Worm (Caenorhabditis elegans) whole organism, L3 larva: Measurements from ENCODE around the gene C49A9.6.

Source experiments
- ZK546.5 ChIP-seq: sonication (generic microtip); optimal IDR thresholded peaks from 2 replicates; lab custom pipeline; 2017; ENCODE audit warnings: missing biosample characterization, missing genetic modification characterization
- ceh-16 ChIP-seq: sonication (generic microtip); optimal IDR thresholded peaks from 2 replicates; lab custom pipeline; 2017; ENCODE audit warnings: missing biosample characterization, missing genetic modification characterization
- ceh-28 ChIP-seq: fragments of 150-350 bp; optimal IDR thresholded peaks from 2 replicates; lab custom pipeline; 2014; ENCODE audit warnings: missing biosample characterization, missing genetic modification reagents, missing genetic modification characterization
- daf-12 ChIP-seq: fragments of 150-350 bp; optimal IDR thresholded peaks from 2 replicates; lab custom pipeline; 2014; ENCODE audit warnings: missing biosample characterization, missing genetic modification reagents, missing genetic modification characterization
- elt-2 ChIP-seq: sonication (generic microtip); optimal IDR thresholded peaks from 2 replicates; lab custom pipeline; 2016; ENCODE audit warnings: missing genetic modification reagents, mild to moderate bottlenecking, missing genetic modification characterization, missing compliant biosample characterization
- fkh-10 ChIP-seq: sonication (generic microtip); optimal IDR thresholded peaks from 2 replicates; lab custom pipeline; 2017; ENCODE audit warnings: missing biosample characterization, missing genetic modification reagents, missing genetic modification characterization
- fkh-2 ChIP-seq: fragments of 150-350 bp; optimal IDR thresholded peaks from 2 replicates; lab custom pipeline; 2014; ENCODE audit warnings: missing biosample characterization, missing genetic modification reagents, missing genetic modification characterization
- jun-1 ChIP-seq: fragments of 150-350 bp; optimal IDR thresholded peaks from 2 replicates; lab custom pipeline; 2014; ENCODE audit warnings: missing biosample characterization, missing genetic modification reagents, missing genetic modification characterization
- lin-15B ChIP-seq: fragments of 150-350 bp; optimal IDR thresholded peaks from 2 replicates; lab custom pipeline; 2014; ENCODE audit warnings: missing biosample characterization, missing genetic modification characterization
- mdl-1 ChIP-seq: fragments of 150-350 bp; optimal IDR thresholded peaks from 2 replicates; lab custom pipeline; 2014; ENCODE audit warnings: missing biosample characterization, missing genetic modification characterization
- mml-1 ChIP-seq: fragments of 150-350 bp; sonication (generic microtip); optimal IDR thresholded peaks from 3 replicates; lab custom pipeline; 2014; ENCODE audit warnings: missing biosample characterization, missing genetic modification characterization
- nhr-11 ChIP-seq: fragments of 150-350 bp; optimal IDR thresholded peaks from 2 replicates; lab custom pipeline; 2014; ENCODE audit warnings: missing biosample characterization, missing genetic modification characterization
- nhr-12 ChIP-seq: fragments of 150-350 bp; optimal IDR thresholded peaks from 2 replicates; lab custom pipeline; 2014; ENCODE audit warnings: missing biosample characterization, missing genetic modification characterization
- nhr-25 ChIP-seq: sonication (generic microtip); optimal IDR thresholded peaks from 2 replicates; lab custom pipeline; 2017; ENCODE audit warnings: missing biosample characterization, missing genetic modification characterization
- nhr-28 ChIP-seq: fragments of 150-350 bp; optimal IDR thresholded peaks from 2 replicates; lab custom pipeline; 2014; ENCODE audit warnings: missing biosample characterization, missing genetic modification characterization
- nhr-77 ChIP-seq: fragments of 150-350 bp; optimal IDR thresholded peaks from 2 replicates; lab custom pipeline; 2014; ENCODE audit warnings: missing biosample characterization, missing genetic modification characterization
- pha-4 ChIP-seq: fragments of 150-350 bp; optimal IDR thresholded peaks from 2 replicates; lab custom pipeline; 2014; ENCODE audit warnings: missing biosample characterization, missing genetic modification reagents, missing genetic modification characterization
- pqm-1 ChIP-seq: fragments of 150-350 bp; optimal IDR thresholded peaks from 2 replicates; lab custom pipeline; 2017; ENCODE audit warnings: missing biosample characterization, missing genetic modification characterization, inconsistent platforms
- sea-2 ChIP-seq: fragments of 150-350 bp; sonication (generic microtip); optimal IDR thresholded peaks from 4 replicates; lab custom pipeline; 2014; ENCODE audit warnings: missing biosample characterization, missing genetic modification reagents, missing genetic modification characterization
- snpc-4 ChIP-seq: fragments of 150-350 bp; optimal IDR thresholded peaks from 2 replicates; lab custom pipeline; 2014; ENCODE audit warnings: missing biosample characterization, missing genetic modification characterization
- unc-39 ChIP-seq: sonication (generic microtip); optimal IDR thresholded peaks from 4 replicates; lab custom pipeline; 2017; ENCODE audit warnings: missing biosample characterization, missing genetic modification characterization
- unc-62 ChIP-seq: fragments of 150-350 bp; sonication (generic microtip); optimal IDR thresholded peaks from 4 replicates; lab custom pipeline; 2014; ENCODE audit warnings: missing biosample characterization, missing genetic modification reagents, missing genetic modification characterization
- ztf-11 ChIP-seq: fragments of 150-350 bp; optimal IDR thresholded peaks from 2 replicates; lab custom pipeline; 2014; ENCODE audit warnings: missing biosample characterization, missing genetic modification characterization

Gene C49A9.6

DNA sequence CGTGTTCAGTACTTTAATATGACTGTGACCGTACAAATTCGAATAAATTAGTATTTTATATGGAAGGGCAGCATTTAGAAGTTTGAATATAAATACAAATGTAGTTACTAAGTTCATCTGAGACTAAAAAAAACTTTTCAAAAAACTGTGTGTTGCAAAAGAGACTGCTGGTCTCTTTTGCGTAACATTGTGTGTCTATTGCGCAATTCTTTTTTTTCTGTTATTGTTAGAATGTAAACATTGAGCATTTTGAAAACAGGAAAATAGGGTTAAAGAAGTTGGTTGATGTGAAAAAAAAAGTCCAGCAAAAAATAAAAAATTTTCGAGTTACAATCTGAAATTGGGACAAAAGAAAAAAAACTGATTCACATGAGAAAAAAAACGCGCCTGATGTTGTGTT lies 1.4 kb upstream of the C49A9.6 start:
- TF ChIP-seq nhr-25 (tag; lab: Kevin White, UChicago) (no peak), nhr-11 (no peak), pha-4 (tag; lab: Kevin White, UChicago) (peak; percentile 63)

DNA sequence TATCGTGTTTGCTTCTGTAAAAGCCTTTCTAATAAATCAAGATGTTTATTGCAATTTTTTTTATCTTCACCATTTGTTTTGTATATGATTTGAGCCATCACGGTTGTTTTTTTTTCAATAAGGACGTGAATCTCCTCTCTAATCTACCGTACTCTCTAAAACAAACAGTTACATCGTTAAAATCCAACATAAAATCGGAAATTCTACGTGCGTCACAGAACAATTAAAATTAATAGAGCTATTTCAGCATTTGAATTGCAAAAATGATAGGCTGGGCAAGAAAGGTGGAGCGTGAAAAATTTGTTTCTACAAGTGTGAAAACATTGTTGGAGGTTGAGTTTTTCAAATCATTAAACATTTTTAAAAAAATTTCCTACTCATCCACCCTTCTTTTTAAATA lies 2.7 kb downstream of the C49A9.6 start, which contains the start of gene C49A9.5:
Gene C49A9.5 (plus strand): TSS at position 271 of the 400 bp plus-strand sequence.
- TF ChIP-seq sea-2 (GFP tag; lab: Kevin White, UChicago) (no peak), mdl-1 (tag; lab: Kevin White, UChicago) (no peak), unc-62 (GFP tag; lab: Kevin White, UChicago) (no peak), nhr-11 (no peak), elt-2 (tag; lab: Kevin White, UChicago) (peak; percentile 37)

DNA sequence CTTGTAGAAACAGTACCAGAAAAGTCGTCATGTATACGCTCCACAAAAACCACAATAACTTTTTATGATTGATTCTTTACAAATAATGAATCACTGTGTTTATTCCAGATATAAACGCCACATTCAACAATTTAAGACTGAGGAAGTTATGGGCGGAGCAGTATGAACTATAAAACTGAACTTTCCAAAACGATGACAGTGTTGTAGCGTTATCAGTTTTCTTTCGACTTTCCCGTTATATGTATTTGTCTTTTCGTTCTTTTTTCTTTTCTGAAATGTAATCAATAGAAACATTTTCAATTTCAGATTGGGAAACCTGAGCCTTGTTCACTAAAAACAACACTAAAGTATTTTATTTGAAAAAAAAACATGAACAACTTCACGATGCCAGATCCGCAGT lies 6.3 kb downstream of the C49A9.6 start, which contains the start of gene C49A9.9:
Gene C49A9.9 (plus strand): TSS at position 307 of the 400 bp plus-strand sequence.
- TF ChIP-seq pqm-1 (tag; lab: Kevin White, UChicago) = peak; percentile 58
- TF ChIP-seq elt-2 (tag; lab: Kevin White, UChicago) = peak; percentile 56
- TF ChIP-seq sea-2 (GFP tag; lab: Kevin White, UChicago) = no peak
- TF ChIP-seq pha-4 (tag; lab: Kevin White, UChicago) = peak; percentile 45
- TF ChIP-seq, all 47 proteins: peak for 3

DNA sequence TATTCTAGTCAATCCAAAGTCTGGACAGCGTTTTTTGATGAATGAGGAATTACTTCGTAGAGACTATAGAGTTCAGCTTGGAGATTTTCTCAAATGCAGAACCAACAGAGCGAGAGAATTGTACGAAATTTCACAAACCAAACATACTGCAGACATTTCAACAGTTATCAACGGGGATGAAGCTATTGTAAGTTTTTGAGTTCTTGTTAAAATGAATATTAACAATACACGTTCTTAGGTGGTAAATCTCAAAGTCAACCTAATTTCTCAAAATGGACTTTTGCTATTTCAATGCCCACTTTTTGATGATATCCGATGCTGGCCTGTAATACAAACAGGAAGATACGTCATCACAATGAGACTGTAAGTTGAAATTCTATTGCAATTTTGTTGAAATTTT lies 6.8 kb downstream of the C49A9.6 start:
- no peak for TF ChIP-seq fkh-2 (tag; lab: Kevin White, UChicago)
- no peak for TF ChIP-seq elt-2 (tag; lab: Kevin White, UChicago)
- TF ChIP-seq snpc-4 (tag; lab: Kevin White, UChicago) = no peak
- TF ChIP-seq daf-12 = no peak
- no peak for TF ChIP-seq nhr-77 (tag; lab: Kevin White, UChicago)
- no peak for TF ChIP-seq nhr-28 (tag; lab: Kevin White, UChicago)
- TF ChIP-seq pha-4 (tag; lab: Kevin White, UChicago) = no peak
- TF ChIP-seq mml-1 (tag; lab: Kevin White, UChicago) = no peak
- no peak for TF ChIP-seq unc-39
- TF ChIP-seq fkh-10 (GFP tag; lab: Kevin White, UChicago) = no peak

DNA sequence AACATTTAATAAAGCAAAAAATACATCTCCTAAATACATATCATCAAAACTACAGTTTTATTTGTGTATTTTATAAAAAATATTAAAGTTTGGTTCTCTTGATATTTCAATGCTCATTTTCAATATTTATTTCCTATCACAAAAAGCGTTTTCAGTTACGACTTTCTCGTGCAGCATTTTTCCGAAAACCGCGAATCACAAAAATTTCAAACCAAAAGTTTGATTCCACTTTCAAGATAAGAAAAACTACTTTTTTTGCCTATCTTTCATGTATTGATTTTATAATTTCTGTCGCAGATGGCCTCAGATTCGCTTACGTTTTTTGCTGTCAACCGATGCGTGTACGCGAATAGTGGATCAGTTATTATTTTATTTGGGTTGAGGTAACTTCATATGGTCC lies 8.7 kb downstream of the C49A9.6 start, which contains the start of gene C49A9.4:
Gene C49A9.4 (plus strand): TSS at position 265 of the 400 bp plus-strand sequence.
- TF ChIP-seq elt-2 (tag; lab: Kevin White, UChicago) (peak; percentile 73), nhr-11 (no peak), pqm-1 (tag; lab: Kevin White, UChicago) (peak; percentile 39)
- TF ChIP-seq, all 47 proteins: peak for 2

DNA sequence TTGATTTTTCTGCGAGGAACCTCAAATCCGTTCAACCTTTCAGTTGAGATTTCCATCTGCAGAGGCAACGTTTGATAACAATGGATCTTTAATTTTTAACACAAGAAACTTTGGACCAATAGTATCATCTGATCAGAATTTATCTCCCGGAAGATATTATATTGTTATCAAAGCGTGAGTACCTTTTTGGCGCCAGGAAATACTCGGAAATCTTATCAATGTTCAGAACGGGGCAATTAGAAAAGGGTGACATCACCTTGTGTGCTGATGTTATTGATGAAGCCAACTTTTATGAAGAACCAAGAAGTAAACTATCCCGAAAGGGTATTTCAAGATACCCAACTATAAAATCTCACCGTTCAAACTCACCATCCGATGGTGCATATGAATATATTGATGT lies 9.4 kb downstream of the C49A9.6 start:
- peak; percentile 29 for TF ChIP-seq elt-2 (tag; lab: Kevin White, UChicago)

DNA sequence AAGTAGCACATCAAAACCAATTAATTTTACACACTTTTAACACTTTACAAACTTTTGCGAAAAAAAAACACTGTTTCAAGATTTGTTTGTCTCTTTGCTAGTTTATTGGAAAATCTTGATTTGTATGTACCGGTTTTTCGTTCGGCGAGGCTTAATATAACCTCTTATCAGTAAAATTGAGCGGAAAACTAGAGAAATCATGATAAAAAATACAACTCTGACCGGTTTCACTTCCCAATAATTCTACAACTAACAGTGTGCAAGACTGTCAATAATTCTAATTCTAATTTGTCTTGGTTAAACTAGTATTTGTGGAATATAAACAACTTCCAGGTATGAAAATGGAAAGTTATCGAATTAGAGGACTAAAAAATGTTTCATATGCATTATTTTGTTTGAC lies 11.1 kb downstream of the C49A9.6 start, which contains the start of gene C49A9.3:
Gene C49A9.3 (plus strand): TSS at position 212 of the 400 bp plus-strand sequence.
- TF ChIP-seq ceh-16 (tag; lab: Kevin White, UChicago) (no peak), pqm-1 (tag; lab: Kevin White, UChicago) (peak; percentile 44), elt-2 (tag; lab: Kevin White, UChicago) (peak; percentile 75), pha-4 (tag; lab: Kevin White, UChicago) (peak; percentile 6)
- TF ChIP-seq, all 47 proteins: peak for 3

DNA sequence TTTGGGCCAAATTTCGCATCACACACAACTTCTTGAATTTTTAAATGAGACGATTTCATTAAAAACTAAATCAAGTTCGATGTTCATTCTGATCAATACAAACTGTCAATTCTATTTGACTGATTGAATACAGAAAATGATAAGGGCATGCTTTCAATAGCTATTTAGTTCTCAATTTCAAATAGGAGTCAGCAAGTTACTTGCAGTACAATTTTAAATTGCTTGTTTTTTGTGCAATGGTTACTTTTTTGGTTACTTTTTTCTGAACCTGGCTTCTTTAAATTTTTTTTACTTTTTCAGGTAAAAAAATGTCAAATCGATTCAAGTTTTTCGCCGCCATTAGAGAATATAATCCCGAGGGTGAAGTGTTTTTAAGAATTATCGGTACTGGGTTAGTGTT lies 14.4 kb downstream of the C49A9.6 start, which contains the start of gene C49A9.2:
Gene C49A9.2 (plus strand): TSS at position 301 of the 400 bp plus-strand sequence.
- TF ChIP-seq elt-2 (tag; lab: Kevin White, UChicago) (peak; percentile 16), ceh-28 (tag; lab: Kevin White, UChicago) (no peak)

DNA sequence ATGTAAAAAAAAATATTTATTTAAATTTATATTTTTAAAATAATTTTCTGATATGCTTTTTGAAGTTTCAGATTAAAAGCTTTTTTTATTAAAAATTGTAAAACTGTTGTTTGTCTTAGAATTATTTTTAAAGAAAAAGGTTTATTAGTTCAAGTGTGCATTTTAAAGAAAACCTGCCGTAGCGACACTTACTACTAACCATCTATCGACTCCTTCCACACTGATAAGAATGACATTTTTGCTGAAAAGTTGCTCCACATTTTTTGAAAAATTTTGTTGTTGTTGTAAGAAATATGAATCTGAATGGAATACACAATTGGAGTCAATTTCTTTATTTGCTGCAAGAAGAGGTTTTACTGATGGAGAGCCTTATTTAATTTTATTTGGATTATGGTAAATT lies 17.2 kb downstream of the C49A9.6 start, which contains the start of gene C49A9.1:
Gene C49A9.1 (plus strand): TSS at position 217 of the 400 bp plus-strand sequence.
- TF ChIP-seq snpc-4 (tag; lab: Kevin White, UChicago) (no peak), nhr-12 (tag; lab: Kevin White, UChicago) (no peak), jun-1 (tag; lab: Kevin White, UChicago) (no peak), nhr-77 (tag; lab: Kevin White, UChicago) (no peak), pqm-1 (tag; lab: Kevin White, UChicago) (no peak), ztf-11 (no peak), ZK546.5 (tag; lab: Kevin White, UChicago) (no peak), lin-15B (no peak), elt-2 (tag; lab: Kevin White, UChicago) (peak; percentile 41)
